Worm (Caenorhabditis elegans): Measurements from ENCODE around the gene T14F9.2.

- no peak for TF ChIP-seq cog-1 (tag; optimal IDR thresholded peaks at IDR 0.05)
- TF ChIP-seq klf-2 (GFP tag; conservative IDR thresholded peaks at IDR 0.05): no peak
- no peak for TF ChIP-seq ref-1 (GFP tag; conservative IDR thresholded peaks at IDR 0.05)
- TF ChIP-seq T22C8.4 (GFP tag; IDR thresholded peaks at IDR 0.05): no peak
- no peak for TF ChIP-seq med-1 (GFP tag; optimal IDR thresholded peaks at IDR 0.05; ENCODE audit: insufficient read depth)
- TF ChIP-seq flt-1 (GFP tag; IDR thresholded peaks at IDR 0.05): no peak
These were observed 13.3 kb upstream of the T14F9.2 start, which contains the start of gene hex-1 for ce11 chrX:2220850-2221249.
